Worm (Caenorhabditis elegans) whole organism, L4 larva: ENCODE results near the gene gakh-1.

Experiments used
- F44E2.7 ChIP-seq: fragments of 200-800 bp; sonication (Bioruptor generic); IDR thresholded peaks from 2 replicates; pipeline ENCODE4 v2.1.2; 2022; ENCODE audit warnings: missing genetic modification characterization, missing compliant biosample characterization
- F49E8.2 ChIP-seq: sonication (generic microtip); optimal IDR thresholded peaks from 2 replicates; lab custom pipeline; 2016; ENCODE audit warnings: missing compliant biosample characterization, mild to moderate bottlenecking, missing genetic modification characterization, borderline replicate concordance
- T20F7.1 ChIP-seq: fragments of 200-800 bp; sonication (Bioruptor generic); optimal IDR thresholded peaks from 2 replicates; lab custom pipeline; 2018; ENCODE audit warnings: mild to moderate bottlenecking, missing genetic modification characterization, missing compliant biosample characterization
- Y75B8A.6 ChIP-seq: fragments of 200-800 bp; sonication (Bioruptor generic); IDR thresholded peaks from 2 replicates; pipeline ENCODE4 v1.3.6; 2022; ENCODE audit warnings: missing genetic modification reagents, missing genetic modification characterization, missing compliant biosample characterization
- aha-1 ChIP-seq: fragments of 150-350 bp; peaks from one replicate; lab custom pipeline; 2014; ENCODE audit warnings: missing biosample characterization, missing genetic modification characterization
- aly-2 ChIP-seq: sonication (generic microtip); optimal IDR thresholded peaks from 2 replicates; lab custom pipeline; 2018; ENCODE audit warnings: missing biosample characterization, missing genetic modification characterization
- ces-1 ChIP-seq: fragments of 150-350 bp; sonication (generic microtip); optimal IDR thresholded peaks from 4 replicates; lab custom pipeline; 2014; ENCODE audit warnings: missing biosample characterization, missing genetic modification reagents, missing genetic modification characterization
- daf-16 ChIP-seq, 3 experiments: sonication (generic microtip); optimal IDR thresholded peaks; 2 replicates each; lab custom pipeline; 2016 to 2017; ENCODE audit warnings: missing genetic modification characterization in 3 of 3, missing genetic modification reagents in 3 of 3, mild to moderate bottlenecking in 2 of 3, missing compliant biosample characterization in 2 of 3, missing biosample characterization in 1 of 3, moderate library complexity in 1 of 3
- daf-8 ChIP-seq: fragments of 200-800 bp; sonication (Bioruptor generic); IDR thresholded peaks from 2 replicates; pipeline ENCODE4 v1.3.6; 2022; ENCODE audit warnings: missing genetic modification characterization, missing compliant biosample characterization
- dmd-8 ChIP-seq: fragments of 200-800 bp; sonication (Bioruptor generic); IDR thresholded peaks from 2 replicates; pipeline ENCODE4 v1.3.6; 2022; ENCODE audit warnings: missing genetic modification characterization, missing compliant biosample characterization
- dmd-9 ChIP-seq: fragments of 200-800 bp; sonication (Bioruptor generic); IDR thresholded peaks from 2 replicates; pipeline ENCODE4 v1.3.6; 2022; ENCODE audit warnings: missing genetic modification reagents, missing genetic modification characterization, missing compliant biosample characterization
- dpl-1 ChIP-seq: fragments of 150-350 bp; optimal IDR thresholded peaks from 2 replicates; lab custom pipeline; 2014; ENCODE audit warnings: missing biosample characterization, missing genetic modification reagents, missing genetic modification characterization
- duxl-1 ChIP-seq: sonication (generic microtip); optimal IDR thresholded peaks from 2 replicates; lab custom pipeline; 2016; ENCODE audit warnings: mild to moderate bottlenecking, missing genetic modification characterization, moderate library complexity, missing compliant biosample characterization; ENCODE audit not compliant: poor library complexity
- egl-43 ChIP-seq: fragments of 200-800 bp; sonication (Bioruptor generic); IDR thresholded peaks from 2 replicates; pipeline ENCODE4 v1.3.6; 2022; ENCODE audit warnings: missing genetic modification reagents, missing genetic modification characterization, missing compliant biosample characterization
- fos-1 ChIP-seq: fragments of 150-350 bp; optimal IDR thresholded peaks from 2 replicates; lab custom pipeline; 2014; ENCODE audit warnings: missing biosample characterization, missing genetic modification characterization
- hif-1 ChIP-seq, 2 experiments: sonication (generic microtip); optimal IDR thresholded peaks; 2 replicates each; lab custom pipeline; 2016 to 2017; ENCODE audit warnings: missing compliant biosample characterization in 2 of 2, missing genetic modification characterization in 2 of 2, missing genetic modification reagents in 2 of 2, missing genotype in 2 of 2, mild to moderate bottlenecking in 1 of 2
- hlh-11 ChIP-seq: fragments of 200-800 bp; sonication (Bioruptor generic); optimal IDR thresholded peaks from 2 replicates; lab custom pipeline; 2018; ENCODE audit warnings: mild to moderate bottlenecking, missing genetic modification characterization, missing compliant biosample characterization
- hlh-30 ChIP-seq: sonication (generic microtip); optimal IDR thresholded peaks from 2 replicates; lab custom pipeline; 2017; ENCODE audit warnings: antibody characterized with exemption, mild to moderate bottlenecking, missing genetic modification characterization, missing compliant biosample characterization; ENCODE audit not compliant: insufficient read depth
- hmg-1.1 ChIP-seq: fragments of 200-800 bp; sonication (Bioruptor generic); IDR thresholded peaks from 2 replicates; pipeline ENCODE4 v1.3.6; 2022; ENCODE audit warnings: missing genetic modification reagents, missing genetic modification characterization, missing compliant biosample characterization
- lin-15B ChIP-seq: fragments of 150-350 bp; sonication (generic microtip); optimal IDR thresholded peaks from 3 replicates; lab custom pipeline; 2014; ENCODE audit warnings: missing biosample characterization, missing genetic modification characterization
- lin-29 ChIP-seq: fragments of 200-800 bp; sonication (Bioruptor generic); IDR thresholded peaks from 2 replicates; pipeline ENCODE4 v1.3.6; 2022; ENCODE audit warnings: missing genetic modification reagents, missing genetic modification characterization, missing compliant biosample characterization
- lin-38 ChIP-seq: fragments of 200-800 bp; sonication (Bioruptor generic); IDR thresholded peaks from 2 replicates; pipeline ENCODE4 v1.3.6; 2022; ENCODE audit warnings: missing genetic modification reagents, missing genetic modification characterization, missing compliant biosample characterization
- mdl-1 ChIP-seq, 2 experiments: fragments of 150-350 bp in 1 of 2; sonication (generic microtip) in 1 of 2; optimal IDR thresholded peaks; 2 replicates each; lab custom pipeline; 2014 to 2017; ENCODE audit warnings: missing biosample characterization in 2 of 2, missing genetic modification characterization in 2 of 2
- mep-1 ChIP-seq: fragments of 150-350 bp; sonication (generic microtip); optimal IDR thresholded peaks from 3 replicates; lab custom pipeline; 2014; ENCODE audit warnings: missing biosample characterization, missing genetic modification characterization
- mes-2 ChIP-seq: sonication (generic microtip); optimal IDR thresholded peaks from 2 replicates; lab custom pipeline; 2016; ENCODE audit warnings: missing genotype, mild to moderate bottlenecking, missing genetic modification characterization, missing compliant biosample characterization; ENCODE audit not compliant: poor library complexity, severe bottlenecking
- mxl-3 ChIP-seq: fragments of 200-800 bp; sonication (Bioruptor generic); optimal IDR thresholded peaks from 2 replicates; lab custom pipeline; 2018; ENCODE audit warnings: mild to moderate bottlenecking, missing genetic modification characterization, missing compliant biosample characterization
- nhr-111 ChIP-seq: fragments of 200-800 bp; sonication (Bioruptor generic); optimal IDR thresholded peaks from 2 replicates; lab custom pipeline; 2018; ENCODE audit warnings: mild to moderate bottlenecking, missing genetic modification characterization, missing compliant biosample characterization
- nhr-237 ChIP-seq: sonication (generic microtip); optimal IDR thresholded peaks from 2 replicates; lab custom pipeline; 2017; ENCODE audit warnings: missing biosample characterization, missing genetic modification characterization
- nhr-25 ChIP-seq: sonication (generic microtip); optimal IDR thresholded peaks from 2 replicates; lab custom pipeline; 2017; ENCODE audit warnings: missing genetic modification characterization, mild to moderate bottlenecking, missing compliant biosample characterization, antibody characterized with exemption, moderate library complexity, borderline replicate concordance; ENCODE audit not compliant: insufficient read depth
- nhr-48 ChIP-seq: sonication (generic microtip); optimal IDR thresholded peaks from 2 replicates; lab custom pipeline; 2016; ENCODE audit warnings: mild to moderate bottlenecking, missing genetic modification characterization, missing compliant biosample characterization
- nhr-76 ChIP-seq: fragments of 150-350 bp; optimal IDR thresholded peaks from 2 replicates; lab custom pipeline; 2014; ENCODE audit warnings: missing biosample characterization, missing genetic modification characterization
- saeg-2 ChIP-seq: fragments of 200-800 bp; sonication (Bioruptor generic); IDR thresholded peaks from 2 replicates; pipeline ENCODE4 v1.3.6; 2022; ENCODE audit warnings: missing genetic modification reagents, missing genetic modification characterization, missing compliant biosample characterization
- set-16 ChIP-seq: fragments of 200-800 bp; sonication (Bioruptor generic); IDR thresholded peaks from 2 replicates; pipeline ENCODE4 v1.3.6; 2022; ENCODE audit warnings: missing genetic modification reagents, missing genetic modification characterization, missing compliant biosample characterization
- tra-1 ChIP-seq: fragments of 200-800 bp; sonication (Bioruptor generic); IDR thresholded peaks from 2 replicates; pipeline ENCODE4 v1.3.6; 2022; ENCODE audit warnings: missing genetic modification reagents, missing genetic modification characterization, missing compliant biosample characterization
- unc-62 ChIP-seq, 3 experiments: fragments of 150-350 bp in 1 of 3; sonication (generic microtip); optimal IDR thresholded peaks in 2 of 3; peaks in 1 of 3; 1 replicate in 1 of 3; 2 replicates in 2 of 3; lab custom pipeline; 2014 to 2017; ENCODE audit warnings: missing biosample characterization in 3 of 3, missing genetic modification characterization in 3 of 3, missing genetic modification reagents in 3 of 3, missing genotype in 1 of 3
- zag-1 ChIP-seq: fragments of 150-350 bp; optimal IDR thresholded peaks from 2 replicates; lab custom pipeline; 2014; ENCODE audit warnings: missing biosample characterization, missing genetic modification characterization

The gakh-1 gene

ce11 chrX:5820880-5821279 lies 38.6 kb downstream of the gakh-1 start:
- TF ChIP-seq set-16 (GFP tag; lab: Robert Waterston, UW) (peak; percentile 68), mep-1 (tag; lab: Kevin White, UChicago) (peak; percentile 27), mes-2 (peak; percentile 9), T20F7.1 (GFP tag; lab: Kevin White, UChicago) (no peak), nhr-111 (GFP tag; lab: Kevin White, UChicago) (no peak), hlh-30 (tag; lab: Kevin White, UChicago) (peak; percentile 52), unc-62 (GFP tag; optimal IDR thresholded peaks at IDR 0.05 in 1 of 2; lab: Kevin White, UChicago) (peak in 1 of 2 experiments; percentile 97), unc-62 (tag; optimal IDR thresholded peaks at IDR 0.05; lab: Kevin White, UChicago) (no peak), mxl-3 (peak; percentile 38), hlh-11 (peak; percentile 49), dmd-8 (GFP tag; lab: Robert Waterston, UW) (no peak), lin-15B (tag; lab: Kevin White, UChicago) (no peak), hmg-1.1 (0 out of 2 replicates have a peak, but pooled peaks have one; percentile 15), nhr-25 (tag; lab: Kevin White, UChicago) (peak; percentile 90), nhr-76 (no peak), aly-2 (no peak), aha-1 (peak; percentile 88), lin-38 (GFP tag; lab: Robert Waterston, UW) (no peak), mdl-1 (tag; optimal IDR thresholded peaks at IDR 0.05; lab: Kevin White, UChicago) (peak in 1 of 2 experiments; percentile 11), egl-43 (GFP tag; lab: Robert Waterston, UW) (peak; percentile 57; the same call in 1 of the 2 replicates), tra-1 (peak; percentile 67; the same call in 1 of the 2 replicates)
- TF ChIP-seq, all 104 proteins: peak for 13

DNA sequence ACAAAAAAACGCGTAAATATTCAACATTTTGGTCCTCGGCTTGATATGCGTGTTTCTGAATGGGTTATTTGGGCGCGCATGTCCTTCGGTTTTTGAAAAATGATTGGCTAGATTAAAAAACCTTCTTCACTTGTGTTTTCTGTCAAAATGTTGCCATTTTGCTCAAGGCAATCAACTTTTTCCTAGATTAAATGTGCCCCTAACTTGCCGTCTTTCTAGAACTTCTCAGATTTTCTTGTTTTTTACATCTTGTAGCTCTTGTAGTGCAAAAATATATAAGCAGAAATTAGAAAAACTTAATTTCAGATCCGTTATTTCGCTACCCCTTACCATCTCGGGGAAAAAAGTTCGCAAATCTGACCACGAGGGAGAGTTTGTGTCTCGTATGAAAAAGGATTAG lies 39.5 kb downstream of the gakh-1 start, which contains the start of gene hbl-1:
Gene hbl-1, plus strand, starts transcription at position 301 of the 400 bp plus-strand sequence.
- TF ChIP-seq dpl-1 (GFP tag; lab: Kevin White, UChicago) (no peak), daf-8 (GFP tag; lab: Robert Waterston, UW) (no peak), set-16 (GFP tag; lab: Robert Waterston, UW) (no peak), nhr-48 (tag; lab: Kevin White, UChicago) (no peak), F44E2.7 (GFP tag; lab: Robert Waterston, UW) (no peak), nhr-237 (tag; lab: Kevin White, UChicago) (no peak), duxl-1 (tag; lab: Kevin White, UChicago) (no peak), saeg-2 (GFP tag; lab: Robert Waterston, UW) (no peak), F49E8.2 (tag; lab: Kevin White, UChicago) (no peak), ces-1 (GFP tag; lab: Kevin White, UChicago) (no peak), hif-1 (tag; optimal IDR thresholded peaks at IDR 0.05; lab: Kevin White, UChicago) (no peak), lin-38 (GFP tag; lab: Robert Waterston, UW) (no peak), mdl-1 (tag; optimal IDR thresholded peaks at IDR 0.05; lab: Kevin White, UChicago) (no peak), lin-15B (tag; lab: Kevin White, UChicago) (no peak), zag-1 (no peak), daf-16 (GFP tag; optimal IDR thresholded peaks at IDR 0.05; lab: Kevin White, UChicago) (no peak), daf-16 (tag; optimal IDR thresholded peaks at IDR 0.05; lab: Kevin White, UChicago) (no peak), tra-1 (no peak), Y75B8A.6 (GFP tag; lab: Robert Waterston, UW) (no peak), dmd-9 (GFP tag; lab: Robert Waterston, UW) (no peak), fos-1 (tag; lab: Kevin White, UChicago) (no peak)

ce11 chrX:5826976-5827375 lies 44.7 kb downstream of the gakh-1 start:
- TF ChIP-seq unc-62 (GFP tag; optimal IDR thresholded peaks at IDR 0.05 in 1 of 2; lab: Kevin White, UChicago): peak in 1 of 2 experiments; percentile 77
- TF ChIP-seq unc-62 (tag; optimal IDR thresholded peaks at IDR 0.05; lab: Kevin White, UChicago): no peak
- no peak for TF ChIP-seq lin-29
